Fruit fly (Drosophila melanogaster): ENCODE measurements around the gene ATPsynE.

The ATPsynE gene

DNA sequence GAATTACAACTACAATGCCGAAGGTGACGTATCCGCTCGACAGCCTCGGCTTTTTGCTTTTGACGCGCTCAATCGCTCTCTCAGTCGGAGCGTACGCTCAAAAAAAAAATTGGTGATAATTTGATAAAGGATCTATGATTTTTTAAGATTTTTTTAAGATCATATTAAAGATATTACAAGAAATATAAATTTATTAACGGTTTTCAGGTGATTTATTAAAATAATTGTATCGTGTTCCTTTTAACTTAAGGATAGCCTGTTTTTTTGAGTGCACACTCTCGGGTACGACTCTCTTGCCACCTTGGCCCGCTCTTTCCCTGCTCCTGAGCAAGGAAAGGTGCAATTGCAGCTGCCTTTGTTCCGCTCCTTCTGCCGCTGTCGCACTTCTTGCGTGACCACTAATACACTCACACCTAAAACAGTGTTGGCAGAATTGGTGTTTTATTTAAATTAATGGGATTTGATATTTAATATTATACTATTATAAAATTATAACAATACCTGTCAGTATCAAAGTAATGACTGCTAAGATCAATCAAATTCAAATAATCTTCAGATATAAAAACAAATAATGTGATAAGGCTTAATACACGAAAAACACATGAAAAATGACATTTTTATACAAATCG lies 48.7 kb upstream of the ATPsynE start (continued):
- peak; percentile 89 for TF ChIP-seq Deaf1 (tag; optimal IDR thresholded peaks at IDR 0.05)
- no peak for TF ChIP-seq HmgD (GFP tag; optimal IDR thresholded peaks at IDR 0.05)
- TF ChIP-seq Stat92E (GFP tag; optimal IDR thresholded peaks at IDR 0.05) = no peak
- peak; percentile 73 for TF ChIP-seq CG18619 (GFP tag; optimal IDR thresholded peaks at IDR 0.05)
- peak; percentile 53; the same call in 1 of the 2 replicates for TF ChIP-seq Taf1 (GFP tag; IDR thresholded peaks at IDR 0.05)
- peak; percentile 79 for TF ChIP-seq Kr (GFP tag; optimal IDR thresholded peaks at IDR 0.05)
- peak; percentile 67 for TF ChIP-seq Rfx (GFP tag; IDR thresholded peaks at IDR 0.05)
- TF ChIP-seq CG12391 (tag; optimal IDR thresholded peaks at IDR 0.05) = peak; percentile 87
- no peak for TF ChIP-seq D (optimal IDR thresholded peaks at IDR 0.05)
- peak; percentile 82 for TF ChIP-seq D (GFP tag; optimal IDR thresholded peaks at IDR 0.05)
- 0 out of 2 replicates have a peak, but pooled peaks have one; percentile 12 for TF ChIP-seq ro (GFP tag; IDR thresholded peaks at IDR 0.05)
- peak; percentile 94 for TF ChIP-seq lbe (GFP tag; optimal IDR thresholded peaks at IDR 0.05)
- peak in 1 of 2 experiments; percentile 10 for TF ChIP-seq crp (GFP tag; optimal IDR thresholded peaks at IDR 0.05)
- TF ChIP-seq Six4 (GFP tag; optimal IDR thresholded peaks at IDR 0.05) = peak; percentile 48
- TF ChIP-seq gce (GFP tag; IDR thresholded peaks at IDR 0.05) = peak; percentile 72; the same call in 2 of the 3 replicates
- peak; percentile 64; the same call in 1 of the 2 replicates for TF ChIP-seq CG11085 (GFP tag; IDR thresholded peaks at IDR 0.05)
- peak; percentile 46 for TF ChIP-seq jing (GFP tag; optimal IDR thresholded peaks at IDR 0.05)
- peak; percentile 61 for TF ChIP-seq CG2875 (GFP tag; optimal IDR thresholded peaks at IDR 0.05)
- TF ChIP-seq Adf1 (GFP tag; IDR thresholded peaks at IDR 0.05) = peak; percentile 61; the same call in 1 of the 2 replicates
- TF ChIP-seq CG31441 (GFP tag; IDR thresholded peaks at IDR 0.05) = peak; percentile 79
- TF ChIP-seq CG10543 (GFP tag; optimal IDR thresholded peaks at IDR 0.05) = peak; percentile 36
- TF ChIP-seq pros (GFP tag; optimal IDR thresholded peaks at IDR 0.05) = no peak
- TF ChIP-seq CG11723 (GFP tag; optimal IDR thresholded peaks at IDR 0.05) = no peak
- peak; percentile 72 for TF ChIP-seq CG10462 (GFP tag; optimal IDR thresholded peaks at IDR 0.05)
- peak; percentile 91 for TF ChIP-seq CG7556 (GFP tag; optimal IDR thresholded peaks at IDR 0.05)
- no peak for TF ChIP-seq CG12236 (GFP tag; optimal IDR thresholded peaks at IDR 0.05)

DNA sequence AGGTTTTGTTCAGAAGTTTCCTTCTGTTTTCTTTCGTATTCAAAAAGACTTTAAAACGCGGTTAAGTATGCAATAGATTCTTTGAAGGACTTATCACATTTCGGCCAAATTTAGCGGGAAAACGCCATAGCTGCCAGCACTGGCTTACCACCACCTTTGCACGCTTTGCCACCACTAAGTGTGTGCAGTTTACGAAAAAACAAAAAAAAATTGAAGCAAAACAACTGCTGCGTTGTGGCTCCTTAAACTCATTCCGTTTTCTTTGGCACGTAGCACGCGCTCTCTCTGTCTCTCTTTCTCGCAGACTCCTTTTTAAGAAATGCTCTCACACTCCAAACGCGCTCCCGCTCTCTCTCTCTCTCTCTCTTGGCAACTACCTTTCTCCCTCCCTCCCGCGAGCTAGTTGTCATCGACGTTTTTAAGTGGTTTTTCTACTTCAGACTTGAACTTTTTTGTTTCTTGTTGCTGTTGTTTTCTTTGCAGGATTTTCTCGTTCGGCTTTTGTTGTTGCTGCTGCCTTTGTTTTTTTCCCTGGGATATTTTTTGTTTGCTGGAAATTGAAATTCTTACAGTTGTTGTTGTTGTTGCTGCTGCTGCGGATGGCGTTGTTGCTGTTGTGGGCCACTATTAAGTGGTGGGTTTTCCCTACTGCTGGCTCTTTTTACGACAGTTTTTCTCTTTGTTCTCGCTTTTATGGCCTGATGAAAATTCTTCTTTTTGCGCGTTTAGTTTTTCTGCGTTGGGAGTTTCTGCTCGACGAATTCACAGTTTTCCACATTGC lies 48.0 kb upstream of the ATPsynE start:
- TF ChIP-seq phol (tag; optimal IDR thresholded peaks at IDR 0.05) = peak; percentile 15
- no peak for TF ChIP-seq Hmr (GFP tag; optimal IDR thresholded peaks at IDR 0.05)
- TF ChIP-seq dmrt99B (tag; optimal IDR thresholded peaks at IDR 0.05) = peak; percentile 7
- peak; percentile 33 for TF ChIP-seq nerfin-1 (tag; optimal IDR thresholded peaks at IDR 0.05)
- TF ChIP-seq row (GFP tag; IDR thresholded peaks at IDR 0.05) = peak; percentile 49
- no peak for TF ChIP-seq pan (optimal IDR thresholded peaks at IDR 0.05)
- TF ChIP-seq pan (GFP tag; optimal IDR thresholded peaks at IDR 0.05 in 1 of 2, IDR thresholded peaks at IDR 0.05 in 1 of 2) = peak in 1 of 2 experiments; percentile 17
- TF ChIP-seq Ets65A (GFP tag) = peak; percentile 46
- no peak for TF ChIP-seq CHES-1-like (GFP tag; optimal IDR thresholded peaks at IDR 0.05)
- peak; percentile 13 for TF ChIP-seq PHDP (tag; optimal IDR thresholded peaks at IDR 0.05)
- TF ChIP-seq chinmo (GFP tag; IDR thresholded peaks at IDR 0.05; ENCODE audit: partially characterized antibody) = 0 out of 4 replicates have a peak, but pooled peaks have one; percentile 59
- TF ChIP-seq ken (GFP tag; IDR thresholded peaks at IDR 0.05) = no peak
- peak; percentile 35 for TF ChIP-seq sd (tag; optimal IDR thresholded peaks at IDR 0.05)
- TF ChIP-seq shn (GFP tag; optimal IDR thresholded peaks at IDR 0.05) = peak; percentile 23
- TF ChIP-seq ci (GFP tag; IDR thresholded peaks at IDR 0.05) = 0 out of 3 replicates have a peak, but pooled peaks have one; percentile 37
- TF ChIP-seq CG1832 (GFP tag; optimal IDR thresholded peaks at IDR 0.05) = peak; percentile 86
- peak; percentile 50 for TF ChIP-seq Xbp1 (GFP tag; optimal IDR thresholded peaks at IDR 0.05)
- TF ChIP-seq C15 (GFP tag; IDR thresholded peaks at IDR 0.05) = no peak
- TF ChIP-seq Med (GFP tag) = peak; percentile 74
- no peak for TF ChIP-seq lov (optimal IDR thresholded peaks at IDR 0.05)
- 0 out of 3 replicates have a peak, but pooled peaks have one; percentile 7 for TF ChIP-seq lov (GFP tag; IDR thresholded peaks at IDR 0.05)
- TF ChIP-seq cg (GFP tag; optimal IDR thresholded peaks at IDR 0.05) = peak; percentile 34
- 0 out of 3 replicates have a peak, but pooled peaks have one; percentile 18 for TF ChIP-seq Dbx (GFP tag; IDR thresholded peaks at IDR 0.05)
